Fruit fly (Drosophila melanogaster) whole organism, embryonic: ENCODE measurements around the gene Chd1.

ENCODE experiments used
- Abd-B ChIP-seq: fragments of 200-800 bp; sonication (Bioruptor generic); optimal IDR thresholded peaks from 2 replicates; lab custom pipeline; 2018; ENCODE audit warnings: missing biosample characterization, mild to moderate bottlenecking, missing genetic modification characterization, moderate library complexity
- Blimp-1 ChIP-seq: fragments of 200-800 bp; sonication (Bioruptor generic); optimal IDR thresholded peaks from 3 replicates; lab custom pipeline; 2018; ENCODE audit warnings: missing biosample characterization, missing genetic modification characterization, mild to moderate bottlenecking, moderate library complexity, missing genetic modification reagents
- CG10147 ChIP-seq: fragments of 200-800 bp; sonication (Bioruptor generic); optimal IDR thresholded peaks from 2 replicates; lab custom pipeline; 2019; ENCODE audit warnings: missing biosample characterization, mild to moderate bottlenecking, missing genetic modification characterization, moderate library complexity
- CG11560 ChIP-seq: fragments of 200-800 bp; sonication (Bioruptor generic); IDR thresholded peaks from 3 replicates; pipeline ENCODE4 v1.3.6; 2022; ENCODE audit warnings: missing biosample characterization, missing genetic modification characterization
- CG11723 ChIP-seq: fragments of 200-800 bp; sonication (Bioruptor generic); optimal IDR thresholded peaks from 2 replicates; lab custom pipeline; 2017; ENCODE audit warnings: missing biosample characterization, mild to moderate bottlenecking, missing genetic modification characterization
- CG12744 ChIP-seq: fragments of 200-800 bp; sonication (Bioruptor generic); optimal IDR thresholded peaks from 2 replicates; lab custom pipeline; 2016; ENCODE audit warnings: missing biosample characterization, missing genetic modification characterization
- CG13123 ChIP-seq: fragments of 200-800 bp; sonication (Bioruptor generic); optimal IDR thresholded peaks from 2 replicates; lab custom pipeline; 2016; ENCODE audit warnings: missing biosample characterization, missing genetic modification characterization
- CG13296 ChIP-seq: fragments of 200-800 bp; sonication (Bioruptor generic); optimal IDR thresholded peaks from 3 replicates; lab custom pipeline; 2018; ENCODE audit warnings: missing biosample characterization, mild to moderate bottlenecking, missing genetic modification characterization
- CG15696 ChIP-seq: fragments of 200-800 bp; sonication (Bioruptor generic); optimal IDR thresholded peaks from 2 replicates; lab custom pipeline; 2019; ENCODE audit warnings: missing biosample characterization, mild to moderate bottlenecking, missing genetic modification characterization, moderate library complexity
- CG16813 ChIP-seq: fragments of 200-800 bp; sonication (Bioruptor generic); IDR thresholded peaks from 3 replicates; pipeline ENCODE4 v1.3.6; 2022; ENCODE audit warnings: missing biosample characterization, missing genetic modification characterization; ENCODE audit not compliant: partially characterized antibody
- CG16815 ChIP-seq: fragments of 200-800 bp; sonication (Bioruptor generic); optimal IDR thresholded peaks from 3 replicates; lab custom pipeline; 2017; ENCODE audit warnings: missing biosample characterization, mild to moderate bottlenecking, missing genetic modification characterization
- CG2116 ChIP-seq: fragments of 200-800 bp; sonication (Bioruptor generic); optimal IDR thresholded peaks from 3 replicates; lab custom pipeline; 2018; ENCODE audit warnings: missing biosample characterization, mild to moderate bottlenecking, missing genetic modification characterization
- CG42726 ChIP-seq: fragments of 200-800 bp; sonication (Bioruptor generic); IDR thresholded peaks from 2 replicates; pipeline ENCODE4 v1.3.6; 2022; ENCODE audit warnings: missing biosample characterization, missing genetic modification characterization; ENCODE audit not compliant: partially characterized antibody
- CG4617 ChIP-seq: fragments of 200-800 bp; sonication (Bioruptor generic); optimal IDR thresholded peaks from 3 replicates; lab custom pipeline; 2016; ENCODE audit warnings: missing biosample characterization, missing genetic modification characterization, borderline replicate concordance
- CG6689 ChIP-seq: fragments of 200-800 bp; sonication (Bioruptor generic); IDR thresholded peaks from 2 replicates; pipeline ENCODE4 v1.3.6; 2022; ENCODE audit warnings: missing biosample characterization, missing genetic modification characterization
- CG6765 ChIP-seq: fragments of 200-800 bp; sonication (Bioruptor generic); optimal IDR thresholded peaks from 3 replicates; lab custom pipeline; 2017; ENCODE audit warnings: missing biosample characterization, mild to moderate bottlenecking, missing genetic modification characterization
- CG7357 ChIP-seq: fragments of 200-800 bp; sonication (Bioruptor generic); IDR thresholded peaks from 3 replicates; pipeline ENCODE4 v1.3.6; 2022; ENCODE audit warnings: missing biosample characterization, missing genetic modification characterization
- CG7556 ChIP-seq: fragments of 200-800 bp; sonication (Bioruptor generic); optimal IDR thresholded peaks from 2 replicates; lab custom pipeline; 2017; ENCODE audit warnings: missing biosample characterization, mild to moderate bottlenecking, missing genetic modification characterization
- CG7928 ChIP-seq: fragments of 200-800 bp; sonication (Bioruptor generic); optimal IDR thresholded peaks from 2 replicates; lab custom pipeline; 2017; ENCODE audit warnings: missing biosample characterization, mild to moderate bottlenecking, missing genetic modification characterization
- CG8359 ChIP-seq: fragments of 200-800 bp; sonication (Bioruptor generic); optimal IDR thresholded peaks from 2 replicates; lab custom pipeline; 2017; ENCODE audit warnings: missing biosample characterization, mild to moderate bottlenecking, missing genetic modification characterization, borderline replicate concordance
- CG9932 ChIP-seq: fragments of 200-800 bp; sonication (Bioruptor generic); IDR thresholded peaks from 2 replicates; pipeline ENCODE4 v1.3.6; 2022; ENCODE audit warnings: missing biosample characterization, missing genetic modification characterization
- CTCF ChIP-seq: fragments of 200-800 bp; sonication (Bioruptor generic); optimal IDR thresholded peaks from 2 replicates; lab custom pipeline; 2017; ENCODE audit warnings: missing biosample characterization, mild to moderate bottlenecking, missing genetic modification characterization, moderate library complexity
- CoRest ChIP-seq: fragments of 200-800 bp; sonication (Bioruptor generic); optimal IDR thresholded peaks from 3 replicates; lab custom pipeline; 2018; ENCODE audit warnings: missing biosample characterization, mild to moderate bottlenecking, missing genetic modification characterization, moderate library complexity
- Dref ChIP-seq: fragments of 200-800 bp; sonication (Bioruptor generic); IDR thresholded peaks from 2 replicates; pipeline ENCODE4 v1.3.6; 2022; ENCODE audit warnings: missing biosample characterization, missing genetic modification characterization
- Gug ChIP-seq: fragments of 200-800 bp; sonication (Bioruptor generic); IDR thresholded peaks from 4 replicates; pipeline ENCODE4 v1.3.6; 2022; ENCODE audit warnings: missing biosample characterization, missing genetic modification characterization
- Jarid2 ChIP-seq: fragments of 200-800 bp; sonication (Bioruptor generic); optimal IDR thresholded peaks from 3 replicates; lab custom pipeline; 2017; ENCODE audit warnings: mild to moderate bottlenecking, missing biosample characterization, missing genetic modification reagents, missing genetic modification characterization
- Lhr ChIP-seq: fragments of 200-800 bp; sonication (Bioruptor generic); optimal IDR thresholded peaks from 3 replicates; lab custom pipeline; 2017; ENCODE audit warnings: mild to moderate bottlenecking, missing biosample characterization, missing genetic modification reagents, missing genetic modification characterization
- MTF-1 ChIP-seq: fragments of 200-800 bp; sonication (Bioruptor generic); optimal IDR thresholded peaks from 2 replicates; lab custom pipeline; 2018; ENCODE audit warnings: missing biosample characterization, mild to moderate bottlenecking, missing genetic modification characterization, borderline replicate concordance
- Mad ChIP-seq: fragments of 200-800 bp; sonication (Bioruptor generic); optimal IDR thresholded peaks from 2 replicates; lab custom pipeline; 2016; ENCODE audit warnings: missing biosample characterization, missing genetic modification characterization
- Max ChIP-seq: fragments of 200-800 bp; sonication (Bioruptor generic); optimal IDR thresholded peaks from 2 replicates; lab custom pipeline; 2016; ENCODE audit warnings: missing biosample characterization, mild to moderate bottlenecking, missing genetic modification characterization
- NC2β ChIP-seq: fragments of 200-800 bp; sonication (Bioruptor generic); optimal IDR thresholded peaks from 2 replicates; lab custom pipeline; 2016; ENCODE audit warnings: missing biosample characterization, missing genetic modification characterization
- NK7.1 ChIP-seq: fragments of 200-800 bp; sonication (Bioruptor generic); optimal IDR thresholded peaks from 3 replicates; lab custom pipeline; 2016; ENCODE audit warnings: missing biosample characterization, missing genetic modification characterization
- abd-A ChIP-seq: fragments of 200-800 bp; sonication (Bioruptor generic); optimal IDR thresholded peaks from 3 replicates; lab custom pipeline; 2019; ENCODE audit warnings: missing biosample characterization, mild to moderate bottlenecking, missing genetic modification characterization, moderate library complexity
- bab2 ChIP-seq: fragments of 200-800 bp; sonication (Bioruptor generic); optimal IDR thresholded peaks from 2 replicates; lab custom pipeline; 2016; ENCODE audit warnings: missing biosample characterization, missing genetic modification characterization
- cad ChIP-seq: fragments of >200 bp; optimal IDR thresholded peaks from 2 replicates; lab custom pipeline; 2017; ENCODE audit warnings: missing biosample characterization, missing genetic modification characterization
- cwo ChIP-seq: fragments of 200-800 bp; sonication (Bioruptor generic); optimal IDR thresholded peaks from 3 replicates; lab custom pipeline; 2017; ENCODE audit warnings: missing biosample characterization, missing genetic modification characterization, mild to moderate bottlenecking, moderate library complexity, missing genetic modification reagents
- hkb ChIP-seq, 2 experiments: fragments of 200-800 bp in 1 of 2; fragments of >200 bp in 1 of 2; sonication (Bioruptor generic) in 1 of 2; IDR thresholded peaks in 1 of 2; optimal IDR thresholded peaks in 1 of 2; 2 replicates each; pipeline versions ENCODE4 v1.3.6 to Lab custom; 2017 to 2022; ENCODE audit warnings: missing biosample characterization in 1 of 2, missing genetic modification characterization in 1 of 2
- ind ChIP-seq: fragments of 200-800 bp; sonication (Bioruptor generic); optimal IDR thresholded peaks from 3 replicates; lab custom pipeline; 2016; ENCODE audit warnings: missing biosample characterization, missing genetic modification characterization
- kni ChIP-seq: fragments of 200-800 bp; sonication (Bioruptor generic); optimal IDR thresholded peaks from 3 replicates; lab custom pipeline; 2017; ENCODE audit warnings: mild to moderate bottlenecking, missing biosample characterization, missing genetic modification reagents, missing genetic modification characterization
- lbe ChIP-seq: fragments of 200-800 bp; sonication (Bioruptor generic); optimal IDR thresholded peaks from 2 replicates; lab custom pipeline; 2016; ENCODE audit warnings: missing biosample characterization, mild to moderate bottlenecking, missing genetic modification characterization
- lola ChIP-seq, 3 experiments: fragments of >200 bp in 2 of 3; fragments of 200-800 bp in 1 of 3; sonication (Bioruptor generic) in 1 of 3; optimal IDR thresholded peaks; 2 replicates each; lab custom pipeline; 2017 to 2019; ENCODE audit warnings: missing biosample characterization in 3 of 3, missing genetic modification characterization in 3 of 3, mild to moderate bottlenecking in 1 of 3, moderate library complexity in 1 of 3
- mam ChIP-seq: fragments of 200-800 bp; sonication (Bioruptor generic); optimal IDR thresholded peaks from 3 replicates; lab custom pipeline; 2016; ENCODE audit warnings: missing biosample characterization, missing genetic modification characterization
- nmo ChIP-seq: fragments of 200-800 bp; sonication (Bioruptor generic); optimal IDR thresholded peaks from 2 replicates; lab custom pipeline; 2018; ENCODE audit warnings: missing biosample characterization, mild to moderate bottlenecking, missing genetic modification characterization, moderate library complexity
- ro ChIP-seq: fragments of 200-800 bp; sonication (Bioruptor generic); IDR thresholded peaks from 2 replicates; pipeline ENCODE4 v1.3.6; 2022; ENCODE audit warnings: missing biosample characterization, missing genetic modification characterization
- sens-2 ChIP-seq: fragments of 200-800 bp; sonication (Bioruptor generic); IDR thresholded peaks from 2 replicates; pipeline ENCODE4 v1.3.6; 2022; ENCODE audit warnings: missing biosample characterization, missing genetic modification characterization
- so ChIP-seq: fragments of 200-800 bp; sonication (Bioruptor generic); IDR thresholded peaks from 3 replicates; pipeline ENCODE4 v1.3.6; 2022; ENCODE audit warnings: missing biosample characterization, missing genetic modification characterization
- stc ChIP-seq: fragments of 200-800 bp; sonication (Bioruptor generic); IDR thresholded peaks from 2 replicates; pipeline ENCODE4 v1.3.6; 2022; ENCODE audit warnings: missing biosample characterization, missing genetic modification characterization
- wdn ChIP-seq: fragments of 200-800 bp; sonication (Bioruptor generic); IDR thresholded peaks from 2 replicates; pipeline ENCODE4 v1.3.6; 2022; ENCODE audit warnings: missing biosample characterization, missing genetic modification characterization
- wek ChIP-seq: fragments of 200-800 bp; sonication (Bioruptor generic); optimal IDR thresholded peaks from 3 replicates; lab custom pipeline; 2018; ENCODE audit warnings: missing biosample characterization, mild to moderate bottlenecking, missing genetic modification characterization, moderate library complexity

The Chd1 gene

dm6 chr2L:2972439-2972936 lies 15.0 kb downstream of the Chd1 start, which contains the start of the genes Rrp1 and gammaTub23C (continued):
- TF ChIP-seq kni (GFP tag; lab: Kevin White, UChicago) (peak; percentile 85), CG7928 (GFP tag; lab: Kevin White, UChicago) (peak; percentile 68), hkb (optimal IDR thresholded peaks at IDR 0.05; lab: Kevin White, UChicago) (no peak), hkb (GFP tag; IDR thresholded peaks at IDR 0.05; lab: Robert Waterston, UW) (peak; percentile 78), CG2116 (peak; percentile 83), ro (GFP tag; lab: Robert Waterston, UW) (peak; percentile 64; the same call in 1 of the 2 replicates), Lhr (GFP tag; lab: Kevin White, UChicago) (peak; percentile 74), CG6765 (GFP tag; lab: Kevin White, UChicago) (peak; percentile 79), CTCF (peak; percentile 48), Mad (GFP tag; lab: Kevin White, UChicago) (peak; percentile 81), nmo (GFP tag; lab: Kevin White, UChicago) (peak; percentile 97), CG7357 (GFP tag; lab: Robert Waterston, UW) (peak; percentile 70), lbe (GFP tag; lab: Kevin White, UChicago) (peak; percentile 75), CoRest (peak; percentile 97), cwo (peak; percentile 79), NK7.1 (GFP tag; lab: Kevin White, UChicago) (peak; percentile 50), CG7556 (GFP tag; lab: Kevin White, UChicago) (peak; percentile 94), CG10147 (GFP tag; lab: Kevin White, UChicago) (peak; percentile 93), ind (GFP tag; lab: Kevin White, UChicago) (peak; percentile 93), stc (peak; percentile 42; the same call in 1 of the 2 replicates), CG16813 (GFP tag; lab: Robert Waterston, UW) (no peak), wek (GFP tag; lab: Kevin White, UChicago) (no peak), CG42726 (GFP tag; lab: Robert Waterston, UW) (no peak), lola (GFP tag; optimal IDR thresholded peaks at IDR 0.05; lab: Kevin White, UChicago) (peak in 1 of 3 experiments; percentile 95), Dref (GFP tag; lab: Robert Waterston, UW) (peak; percentile 45; the same call in 1 of the 2 replicates), cad (no peak), bab2 (GFP tag; lab: Kevin White, UChicago) (peak; percentile 63), CG13123 (GFP tag; lab: Kevin White, UChicago) (peak; percentile 53), CG9932 (GFP tag; lab: Robert Waterston, UW) (peak; percentile 85; the same call in 1 of the 2 replicates), CG15696 (peak; percentile 88), wdn (GFP tag; lab: Robert Waterston, UW) (no peak; the same call in 1 of the 2 replicates), CG4617 (GFP tag; lab: Kevin White, UChicago) (peak; percentile 84), CG16815 (GFP tag; lab: Kevin White, UChicago) (peak; percentile 94), so (GFP tag; lab: Robert Waterston, UW) (peak; percentile 59; the same call in 1 of the 3 replicates), Max (GFP tag; lab: Kevin White, UChicago) (peak; percentile 92), CG12744 (peak; percentile 48), CG6689 (GFP tag; lab: Robert Waterston, UW) (peak; percentile 100), CG11560 (tag; lab: Robert Waterston, UW) (peak; percentile 76), sens-2 (GFP tag; lab: Robert Waterston, UW) (peak; percentile 64), Blimp-1 (GFP tag; lab: Kevin White, UChicago) (peak; percentile 80), mam (GFP tag; lab: Kevin White, UChicago) (peak; percentile 72), NC2β (GFP tag; lab: Kevin White, UChicago) (peak; percentile 55), CG11723 (GFP tag; lab: Kevin White, UChicago) (peak; percentile 85), Jarid2 (GFP tag; lab: Kevin White, UChicago) (no peak), abd-A (no peak), MTF-1 (GFP tag; lab: Kevin White, UChicago) (peak; percentile 43), CG13296 (peak; percentile 88), CG8359 (GFP tag; lab: Kevin White, UChicago) (peak; percentile 68), Gug (GFP tag; lab: Robert Waterston, UW) (peak; percentile 88), Abd-B (GFP tag; lab: Kevin White, UChicago) (peak; percentile 93)
